Worm (Caenorhabditis elegans): ENCODE results near the gene T24F1.4.

ce11 chrII:11279971-11280370 is 34.1 kb downstream of the T24F1.4 start:
- TF ChIP-seq unc-130 (tag; optimal IDR thresholded peaks at IDR 0.05) (peak; percentile 32), vab-15 (tag; optimal IDR thresholded peaks at IDR 0.05) (no peak), ceh-88 (GFP tag; IDR thresholded peaks at IDR 0.05) (no peak), unc-62 (GFP tag; optimal IDR thresholded peaks at IDR 0.05) (no peak), C16A3.4 (tag; optimal IDR thresholded peaks at IDR 0.05) (no peak)
